Worm (Caenorhabditis elegans) whole organism, young adult: ENCODE data around the gene M03F8.6.

ENCODE experiments used
- B0019.2 ChIP-seq: fragments of 200-800 bp; sonication (Bioruptor generic); conservative IDR thresholded peaks from 2 replicates; pipeline ENCODE4 v1.3.6; 2022; ENCODE audit warnings: missing genetic modification reagents, missing genetic modification characterization, missing compliant biosample characterization
- B0035.1 ChIP-seq: sonication (generic microtip); optimal IDR thresholded peaks from 2 replicates; lab custom pipeline; 2016; ENCODE audit warnings: missing genetic modification characterization, mild to moderate bottlenecking, missing compliant biosample characterization, missing genotype, missing genetic modification reagents
- B0336.3 ChIP-seq: fragments of 200-800 bp; sonication (Bioruptor generic); IDR thresholded peaks from 2 replicates; pipeline ENCODE4 v1.3.6; 2022; ENCODE audit warnings: missing genetic modification characterization, missing compliant biosample characterization
- C06A6.2 ChIP-seq: fragments of 200-800 bp; sonication (Bioruptor generic); conservative IDR thresholded peaks from 2 replicates; pipeline ENCODE4 v1.3.6; 2022; ENCODE audit warnings: missing genetic modification characterization, missing compliant biosample characterization
- C17E4.6 ChIP-seq: fragments of 200-800 bp; sonication (Bioruptor generic); IDR thresholded peaks from 2 replicates; pipeline ENCODE4 v1.3.6; 2022; ENCODE audit warnings: missing genetic modification reagents, missing genetic modification characterization, missing compliant biosample characterization
- D2030.7 ChIP-seq: fragments of 200-800 bp; sonication (Bioruptor generic); IDR thresholded peaks from 2 replicates; pipeline ENCODE4 v1.3.6; 2022; ENCODE audit warnings: missing genetic modification reagents, missing genetic modification characterization, missing compliant biosample characterization
- F23B12.7 ChIP-seq: sonication (generic microtip); optimal IDR thresholded peaks from 2 replicates; lab custom pipeline; 2017; ENCODE audit warnings: missing genetic modification characterization, mild to moderate bottlenecking, missing compliant biosample characterization, antibody characterized with exemption, moderate library complexity; ENCODE audit not compliant: insufficient read depth
- F49E8.2 ChIP-seq: sonication (generic microtip); optimal IDR thresholded peaks from 3 replicates; lab custom pipeline; 2017; ENCODE audit warnings: missing genetic modification characterization, mild to moderate bottlenecking, missing compliant biosample characterization, antibody characterized with exemption, moderate library complexity; ENCODE audit not compliant: insufficient read depth
- F52B5.7 ChIP-seq: sonication (generic microtip); optimal IDR thresholded peaks from 2 replicates; lab custom pipeline; 2016; ENCODE audit warnings: mild to moderate bottlenecking, missing genetic modification characterization, missing compliant biosample characterization
- F57C9.4 ChIP-seq: sonication (generic microtip); optimal IDR thresholded peaks from 2 replicates; lab custom pipeline; 2017; ENCODE audit warnings: mild to moderate bottlenecking, missing genetic modification characterization, missing compliant biosample characterization
- T26A5.8 ChIP-seq: sonication (generic microtip); optimal IDR thresholded peaks from 2 replicates; lab custom pipeline; 2016; ENCODE audit warnings: missing genetic modification characterization, missing compliant biosample characterization
- Y67H2A.10 ChIP-seq: fragments of 200-800 bp; sonication (Bioruptor generic); conservative IDR thresholded peaks from 2 replicates; pipeline ENCODE4 v1.3.6; 2022; ENCODE audit warnings: missing genetic modification reagents, missing genetic modification characterization, missing compliant biosample characterization
- ZK185.1 ChIP-seq: sonication (generic microtip); optimal IDR thresholded peaks from 2 replicates; lab custom pipeline; 2016; ENCODE audit warnings: mild to moderate bottlenecking, missing genetic modification characterization, missing compliant biosample characterization; ENCODE audit not compliant: poor library complexity, severe bottlenecking
- attf-3 ChIP-seq: fragments of 200-800 bp; sonication (Bioruptor generic); conservative IDR thresholded peaks from 2 replicates; pipeline ENCODE4 v1.3.6; 2022; ENCODE audit warnings: missing genetic modification reagents, missing genetic modification characterization, missing compliant biosample characterization
- attf-5 ChIP-seq: fragments of 200-800 bp; sonication (Bioruptor generic); optimal IDR thresholded peaks from 2 replicates; lab custom pipeline; 2018; ENCODE audit warnings: mild to moderate bottlenecking, missing genetic modification characterization, missing compliant biosample characterization
- attf-6 ChIP-seq: fragments of 200-800 bp; sonication (Bioruptor generic); IDR thresholded peaks from 2 replicates; pipeline ENCODE4 v1.3.6; 2022; ENCODE audit warnings: missing genetic modification reagents, missing genetic modification characterization, missing compliant biosample characterization
- cebp-1 ChIP-seq, 2 experiments: fragments of 200-800 bp in 1 of 2; sonication (Bioruptor generic) in 1 of 2; sonication (generic microtip) in 1 of 2; IDR thresholded peaks in 1 of 2; optimal IDR thresholded peaks in 1 of 2; 2 replicates each; pipeline versions ENCODE4 v1.3.6 to Lab custom; 2017 to 2022; ENCODE audit warnings: missing compliant biosample characterization in 2 of 2, missing genetic modification characterization in 2 of 2, mild to moderate bottlenecking in 1 of 2, missing genetic modification reagents in 1 of 2, moderate library complexity in 1 of 2
- cebp-2 ChIP-seq: fragments of 200-800 bp; sonication (Bioruptor generic); IDR thresholded peaks from 2 replicates; pipeline ENCODE4 v1.3.6; 2022; ENCODE audit warnings: missing genetic modification characterization, missing compliant biosample characterization
- ceh-79 ChIP-seq: sonication (generic microtip); optimal IDR thresholded peaks from 2 replicates; lab custom pipeline; 2017; ENCODE audit warnings: mild to moderate bottlenecking, missing genetic modification characterization, missing compliant biosample characterization
- dox-1 ChIP-seq: fragments of 200-800 bp; sonication (Bioruptor generic); IDR thresholded peaks from 2 replicates; pipeline ENCODE4 v1.3.6; 2022; ENCODE audit warnings: missing genetic modification reagents, missing genetic modification characterization, missing compliant biosample characterization
- dpl-1 ChIP-seq: fragments of 150-350 bp; optimal IDR thresholded peaks from 2 replicates; lab custom pipeline; 2014; ENCODE audit warnings: missing biosample characterization, missing genetic modification reagents, missing genetic modification characterization
- egrh-3 ChIP-seq: fragments of 200-800 bp; sonication (Bioruptor generic); IDR thresholded peaks from 2 replicates; pipeline ENCODE4 v1.3.6; 2022; ENCODE audit warnings: missing genetic modification reagents, missing genetic modification characterization, missing compliant biosample characterization
- fkh-3 ChIP-seq: sonication (generic microtip); optimal IDR thresholded peaks from 2 replicates; lab custom pipeline; 2016; ENCODE audit warnings: mild to moderate bottlenecking, missing genetic modification characterization, missing compliant biosample characterization
- gei-17 ChIP-seq: fragments of 200-800 bp; sonication (Bioruptor generic); optimal IDR thresholded peaks from 2 replicates; lab custom pipeline; 2018; ENCODE audit warnings: mild to moderate bottlenecking, missing genetic modification characterization, missing compliant biosample characterization
- hlh-12 ChIP-seq: sonication (generic microtip); optimal IDR thresholded peaks from 2 replicates; lab custom pipeline; 2016; ENCODE audit warnings: missing genetic modification characterization, missing compliant biosample characterization
- hmg-1.2 ChIP-seq: fragments of 200-800 bp; sonication (Bioruptor generic); IDR thresholded peaks from 2 replicates; pipeline ENCODE4 v1.3.6; 2022; ENCODE audit warnings: missing genetic modification reagents, missing genetic modification characterization, missing compliant biosample characterization
- hmg-20 ChIP-seq: fragments of 200-800 bp; sonication (Bioruptor generic); IDR thresholded peaks from 2 replicates; pipeline ENCODE4 v1.3.6; 2022; ENCODE audit warnings: missing genetic modification reagents, missing genetic modification characterization, missing compliant biosample characterization
- lag-1 ChIP-seq: fragments of 200-800 bp; sonication (Bioruptor generic); IDR thresholded peaks from 2 replicates; pipeline ENCODE4 v1.3.6; 2022; ENCODE audit warnings: missing genetic modification reagents, missing genetic modification characterization, missing compliant biosample characterization
- let-607 ChIP-seq, 2 experiments: fragments of 200-800 bp in 1 of 2; sonication (Bioruptor generic) in 1 of 2; sonication (generic microtip) in 1 of 2; optimal IDR thresholded peaks; 2 replicates each; lab custom pipeline; 2016 to 2018; ENCODE audit warnings: mild to moderate bottlenecking in 2 of 2, missing compliant biosample characterization in 2 of 2, missing genetic modification characterization in 2 of 2, moderate library complexity in 2 of 2, missing genotype in 1 of 2
- lin-35 ChIP-seq, 3 experiments: fragments of 150-350 bp in 2 of 3; sonication (generic microtip) in 1 of 3; optimal IDR thresholded peaks; 2 replicates each; lab custom pipeline; 2014 to 2018; ENCODE audit warnings: missing biosample characterization in 3 of 3, missing genetic modification characterization in 3 of 3, missing genetic modification reagents in 3 of 3
- lin-40 ChIP-seq: sonication (generic microtip); optimal IDR thresholded peaks from 2 replicates; lab custom pipeline; 2016; ENCODE audit warnings: missing genetic modification characterization, mild to moderate bottlenecking, missing compliant biosample characterization, missing genotype, missing genetic modification reagents
- lin-54 ChIP-seq: fragments of 200-800 bp; sonication (Bioruptor generic); optimal IDR thresholded peaks from 2 replicates; lab custom pipeline; 2018; ENCODE audit warnings: mild to moderate bottlenecking, missing genetic modification characterization, missing compliant biosample characterization
- lir-1 ChIP-seq: fragments of 200-800 bp; sonication (Bioruptor generic); conservative IDR thresholded peaks from 2 replicates; pipeline ENCODE4 v1.3.6; 2022; ENCODE audit warnings: missing genetic modification reagents, missing genetic modification characterization, missing compliant biosample characterization
- madf-3 ChIP-seq: fragments of 200-800 bp; sonication (Bioruptor generic); IDR thresholded peaks from 2 replicates; pipeline ENCODE4 v1.3.6; 2022; ENCODE audit warnings: missing genetic modification reagents, missing genetic modification characterization, missing compliant biosample characterization
- mcd-1 ChIP-seq: fragments of 200-800 bp; sonication (Bioruptor generic); IDR thresholded peaks from 2 replicates; pipeline ENCODE4 v1.3.6; 2022; ENCODE audit warnings: missing genetic modification reagents, missing genetic modification characterization, missing compliant biosample characterization
- nhr-27 ChIP-seq: fragments of 200-800 bp; sonication (Bioruptor generic); optimal IDR thresholded peaks from 2 replicates; lab custom pipeline; 2018; ENCODE audit warnings: mild to moderate bottlenecking, missing genetic modification characterization, moderate library complexity, missing compliant biosample characterization
- nhr-80 ChIP-seq: sonication (generic microtip); optimal IDR thresholded peaks from 2 replicates; lab custom pipeline; 2016; ENCODE audit warnings: missing genetic modification characterization, missing compliant biosample characterization
- nhr-90 ChIP-seq: sonication (generic microtip); optimal IDR thresholded peaks from 2 replicates; lab custom pipeline; 2016; ENCODE audit warnings: missing genotype, mild to moderate bottlenecking, missing genetic modification characterization, missing compliant biosample characterization
- tlf-1 ChIP-seq: fragments of 200-800 bp; sonication (Bioruptor generic); optimal IDR thresholded peaks from 2 replicates; lab custom pipeline; 2018; ENCODE audit warnings: mild to moderate bottlenecking, missing genetic modification characterization, missing compliant biosample characterization

The M03F8.6 gene

DNA sequence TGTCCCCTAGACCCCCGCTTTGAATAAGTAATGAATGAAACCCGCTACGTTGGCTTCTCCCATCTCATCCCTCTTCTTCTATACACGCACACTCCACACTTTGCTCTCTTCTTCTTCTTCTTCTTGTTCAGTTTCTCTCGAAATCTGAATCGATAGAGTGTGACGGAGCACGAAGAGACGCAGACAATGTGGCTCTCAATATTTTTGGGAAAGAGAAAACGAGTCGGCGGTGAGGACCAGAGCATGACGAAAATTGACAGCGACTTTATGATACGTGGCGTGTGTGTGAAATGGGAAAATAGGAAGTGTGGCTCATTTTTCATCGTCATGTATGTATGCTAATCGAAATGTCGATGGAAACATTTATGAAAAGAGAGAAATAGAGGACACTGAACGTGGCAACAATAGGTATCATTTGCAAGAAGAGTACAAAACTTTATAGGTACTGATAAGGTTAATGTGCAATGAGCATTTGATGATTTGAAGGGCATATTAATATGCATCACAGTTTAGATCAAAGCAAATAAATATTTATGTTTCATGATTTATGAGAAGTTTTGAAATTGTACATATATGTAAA is 36.9 kb upstream of the M03F8.6 start (continued):
- TF ChIP-seq cebp-1 (GFP tag; IDR thresholded peaks at IDR 0.05; lab: Robert Waterston, UW) = no peak
- TF ChIP-seq cebp-1 (tag; optimal IDR thresholded peaks at IDR 0.05; lab: Kevin White, UChicago) = no peak
- TF ChIP-seq lin-35 (GFP tag; optimal IDR thresholded peaks at IDR 0.05; lab: Kevin White, UChicago) = peak in 1 of 3 experiments; percentile 17
- no peak for TF ChIP-seq F23B12.7 (tag; lab: Kevin White, UChicago)
- no peak for TF ChIP-seq attf-3 (GFP tag; lab: Robert Waterston, UW)
- no peak for TF ChIP-seq C06A6.2 (GFP tag; lab: Robert Waterston, UW)
- no peak for TF ChIP-seq tlf-1 (GFP tag; lab: Kevin White, UChicago)
- no peak for TF ChIP-seq ceh-79 (tag; lab: Kevin White, UChicago)
- no peak for TF ChIP-seq mcd-1 (GFP tag; lab: Robert Waterston, UW)
- no peak for TF ChIP-seq fkh-3
- TF ChIP-seq nhr-80 (tag; lab: Kevin White, UChicago) = peak; percentile 87
- TF ChIP-seq nhr-27 (tag; lab: Kevin White, UChicago) = no peak
- no peak for TF ChIP-seq T26A5.8 (tag; lab: Kevin White, UChicago)
- TF ChIP-seq gei-17 = no peak
- no peak for TF ChIP-seq C17E4.6 (GFP tag; lab: Robert Waterston, UW)
- no peak for TF ChIP-seq F57C9.4 (tag; lab: Kevin White, UChicago)
- no peak for TF ChIP-seq dpl-1
- no peak for TF ChIP-seq egrh-3 (GFP tag; lab: Robert Waterston, UW)
- TF ChIP-seq madf-3 (GFP tag; lab: Robert Waterston, UW) = no peak
- no peak for TF ChIP-seq B0336.3 (GFP tag; lab: Robert Waterston, UW)
- 0 out of 2 replicates have a peak, but pooled peaks have one; percentile 6 for TF ChIP-seq hmg-20
- TF ChIP-seq nhr-90 (tag; lab: Kevin White, UChicago) = no peak
- TF ChIP-seq lag-1 (GFP tag; lab: Robert Waterston, UW) = no peak
- no peak for TF ChIP-seq dox-1
- no peak for TF ChIP-seq hlh-12 (tag; lab: Kevin White, UChicago)
- peak; percentile 38; the same call in 1 of the 2 replicates for TF ChIP-seq hmg-1.2 (GFP tag; lab: Robert Waterston, UW)
- no peak for TF ChIP-seq B0019.2
- no peak for TF ChIP-seq lir-1 (GFP tag; lab: Robert Waterston, UW)
- no peak for TF ChIP-seq ZK185.1
- peak; percentile 42 for TF ChIP-seq lin-40 (tag; lab: Kevin White, UChicago)
- TF ChIP-seq F52B5.7 (tag; lab: Kevin White, UChicago) = no peak
- no peak for TF ChIP-seq lin-54 (GFP tag; lab: Kevin White, UChicago)
- TF ChIP-seq attf-5 (GFP tag; lab: Kevin White, UChicago) = peak; percentile 54
- no peak for TF ChIP-seq cebp-2
- no peak for TF ChIP-seq F49E8.2 (tag; lab: Kevin White, UChicago)
- no peak for TF ChIP-seq B0035.1 (tag; lab: Kevin White, UChicago)
- TF ChIP-seq D2030.7 (GFP tag; lab: Robert Waterston, UW) = no peak
- no peak for TF ChIP-seq Y67H2A.10 (GFP tag; lab: Robert Waterston, UW)
- no peak for TF ChIP-seq attf-6
- peak; percentile 58 to 87 for TF ChIP-seq let-607 (tag; optimal IDR thresholded peaks at IDR 0.05; lab: Kevin White, UChicago)
